Worm (Caenorhabditis elegans): ENCODE data around the gene paf-2.

DNA sequence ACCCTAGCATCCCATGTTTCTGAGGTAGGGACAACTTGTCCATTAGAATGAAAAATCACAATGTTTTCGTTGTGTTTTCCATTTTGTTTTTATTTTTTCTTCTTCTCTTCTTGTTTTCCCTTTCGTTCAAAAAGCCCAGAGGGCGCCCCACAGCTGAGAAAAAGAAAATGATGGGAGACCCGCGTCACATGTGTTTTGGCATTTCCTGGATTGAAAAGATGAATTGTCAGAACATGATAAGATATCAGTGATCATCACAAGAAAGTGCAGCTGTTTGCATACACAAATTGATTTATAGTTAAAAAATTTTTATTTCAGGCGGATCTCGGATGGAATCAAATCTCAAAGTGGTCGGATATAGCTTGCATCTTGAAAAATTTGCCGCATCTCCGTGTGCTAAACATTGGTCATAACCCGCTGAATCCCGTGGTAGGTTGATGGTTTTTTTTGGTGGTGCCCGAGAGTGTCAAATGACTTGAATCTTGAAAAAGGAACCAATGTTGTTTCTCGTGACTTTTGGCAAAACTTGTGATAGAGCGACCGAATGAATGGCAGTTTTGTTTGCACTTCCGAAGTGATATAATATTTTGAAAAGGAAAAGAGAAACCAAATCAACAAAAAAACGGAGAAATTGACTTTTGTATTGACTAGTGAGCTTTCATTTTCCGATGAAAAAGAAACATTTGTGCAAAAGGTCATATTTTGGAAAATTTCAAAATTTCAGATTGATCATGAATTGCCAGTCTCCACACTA is 31.2 kb downstream of the paf-2 start:
- TF ChIP-seq unc-39 (tag; optimal IDR thresholded peaks at IDR 0.05) (no peak), lin-13 (tag; optimal IDR thresholded peaks at IDR 0.05) (no peak), tbx-8 (GFP tag; optimal IDR thresholded peaks at IDR 0.05) (no peak), elt-3 (tag; optimal IDR thresholded peaks at IDR 0.05) (no peak)

Measured in whole organism, mixed stage, embryonic.